Fruit fly (Drosophila melanogaster): ENCODE data around the gene CG34028.

CG34028 gene

DNA sequence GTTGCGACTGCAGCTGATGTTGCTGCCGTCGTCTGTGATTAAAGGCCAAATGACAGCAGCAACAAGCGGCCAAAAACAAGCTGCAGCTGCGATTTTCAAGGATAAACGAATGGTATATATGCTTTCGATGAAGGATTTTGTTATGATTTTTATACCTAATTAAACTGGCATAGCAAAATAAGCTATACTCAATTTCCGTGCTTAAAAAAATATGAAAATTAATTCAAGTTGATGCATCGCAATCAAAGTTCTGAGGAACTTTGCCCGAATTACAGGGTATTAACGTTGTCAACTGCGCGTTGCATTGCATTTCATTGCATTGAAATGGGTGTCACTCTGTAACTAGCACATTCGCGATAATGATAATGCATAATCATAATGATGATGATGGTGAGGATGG is 43.0 kb upstream of the CG34028 start (continued):
- TF ChIP-seq CG34406 (GFP tag; optimal IDR thresholded peaks at IDR 0.05): peak; percentile 4
- TF ChIP-seq esn (GFP tag; optimal IDR thresholded peaks at IDR 0.05): peak; percentile 61
- TF ChIP-seq CG32006 (GFP tag; optimal IDR thresholded peaks at IDR 0.05): peak; percentile 80
- TF ChIP-seq CG11902 (GFP tag; optimal IDR thresholded peaks at IDR 0.05): no peak
- TF ChIP-seq OdsH (GFP tag; optimal IDR thresholded peaks at IDR 0.05): peak; percentile 68
- TF ChIP-seq CG10669 (GFP tag; optimal IDR thresholded peaks at IDR 0.05): peak; percentile 64
- TF ChIP-seq ss (GFP tag; optimal IDR thresholded peaks at IDR 0.05): peak in 1 of 2 experiments; percentile 51
- peak; percentile 25 for TF ChIP-seq lz (GFP tag; optimal IDR thresholded peaks at IDR 0.05)
- peak; percentile 14 for TF ChIP-seq vri (GFP tag; optimal IDR thresholded peaks at IDR 0.05)
- peak; percentile 28 for TF ChIP-seq CG7368 (GFP tag; optimal IDR thresholded peaks at IDR 0.05)
- TF ChIP-seq CG10631 (GFP tag; optimal IDR thresholded peaks at IDR 0.05): peak; percentile 56
- no peak for TF ChIP-seq CG16779 (tag; optimal IDR thresholded peaks at IDR 0.05)
- TF ChIP-seq achi (GFP tag; optimal IDR thresholded peaks at IDR 0.05): peak; percentile 54
- peak; percentile 75 for TF ChIP-seq Hr4 (GFP tag; optimal IDR thresholded peaks at IDR 0.05)
- TF ChIP-seq Sox15 (GFP tag; optimal IDR thresholded peaks at IDR 0.05): peak; percentile 26
- no peak for TF ChIP-seq Gug (GFP tag; IDR thresholded peaks at IDR 0.05)
- no peak for TF ChIP-seq Eip93F (GFP tag; optimal IDR thresholded peaks at IDR 0.05)
- TF ChIP-seq acj6 (GFP tag; optimal IDR thresholded peaks at IDR 0.05): peak; percentile 52
- TF ChIP-seq CG15336 (GFP tag; IDR thresholded peaks at IDR 0.05): peak; percentile 81
- TF ChIP-seq Eip78C (GFP tag): peak; percentile 84
- peak; percentile 35 for TF ChIP-seq CG6808 (GFP tag; optimal IDR thresholded peaks at IDR 0.05)
- TF ChIP-seq Ets21C (GFP tag; optimal IDR thresholded peaks at IDR 0.05): peak; percentile 26
- TF ChIP-seq Met (GFP tag; optimal IDR thresholded peaks at IDR 0.05): peak; percentile 46
- TF ChIP-seq dac (GFP tag; optimal IDR thresholded peaks at IDR 0.05): peak; percentile 62
- peak; percentile 78 for TF ChIP-seq CG6163 (GFP tag; IDR thresholded peaks at IDR 0.05)
- TF ChIP-seq fkh (GFP tag; optimal IDR thresholded peaks at IDR 0.05): no peak

dm6 chrX:9474115-9474514 is 37.2 kb upstream of the CG34028 start:
- TF ChIP-seq dsx (GFP tag; optimal IDR thresholded peaks at IDR 0.05; ENCODE audit: poor library complexity, severe bottlenecking): no peak
- no peak for TF ChIP-seq spab (GFP tag; optimal IDR thresholded peaks at IDR 0.05)
- no peak for TF ChIP-seq Met (GFP tag; optimal IDR thresholded peaks at IDR 0.05)
- no peak for TF ChIP-seq CG11294 (GFP tag; IDR thresholded peaks at IDR 0.05)
- TF ChIP-seq CG3032 (tag; optimal IDR thresholded peaks at IDR 0.05): no peak
- TF ChIP-seq Ets96B (tag; optimal IDR thresholded peaks at IDR 0.05): no peak
- peak; percentile 61; the same call in 1 of the 2 replicates for TF ChIP-seq CG15336 (GFP tag; IDR thresholded peaks at IDR 0.05)
- no peak for TF ChIP-seq topi (GFP tag; optimal IDR thresholded peaks at IDR 0.05)
- peak; percentile 12 for TF ChIP-seq Hr4 (GFP tag; optimal IDR thresholded peaks at IDR 0.05)
- TF ChIP-seq Lpt (GFP tag; optimal IDR thresholded peaks at IDR 0.05): peak; percentile 41
- TF ChIP-seq CG8632 (GFP tag; optimal IDR thresholded peaks at IDR 0.05): no peak
- no peak for TF ChIP-seq CG6854 (GFP tag; optimal IDR thresholded peaks at IDR 0.05)
- TF ChIP-seq lz (GFP tag; optimal IDR thresholded peaks at IDR 0.05): no peak
- TF ChIP-seq Blimp-1 (GFP tag; optimal IDR thresholded peaks at IDR 0.05): no peak
- TF ChIP-seq esn (GFP tag; optimal IDR thresholded peaks at IDR 0.05): no peak
- TF ChIP-seq CG32006 (GFP tag; optimal IDR thresholded peaks at IDR 0.05): no peak
- no peak for TF ChIP-seq CG11762 (GFP tag; optimal IDR thresholded peaks at IDR 0.05; ENCODE audit: insufficient read depth)
- no peak for TF ChIP-seq Hr39 (GFP tag; optimal IDR thresholded peaks at IDR 0.05)
- no peak for TF ChIP-seq OdsH (GFP tag; optimal IDR thresholded peaks at IDR 0.05)
- TF ChIP-seq CG8319 (GFP tag; optimal IDR thresholded peaks at IDR 0.05): no peak
- TF ChIP-seq fkh (GFP tag; optimal IDR thresholded peaks at IDR 0.05): no peak
- TF ChIP-seq CG6163 (GFP tag; IDR thresholded peaks at IDR 0.05): no peak
- no peak for TF ChIP-seq CG7368 (GFP tag; optimal IDR thresholded peaks at IDR 0.05)
- no peak for TF ChIP-seq vri (GFP tag; optimal IDR thresholded peaks at IDR 0.05)
- TF ChIP-seq fd85E (GFP tag; optimal IDR thresholded peaks at IDR 0.05): no peak
- TF ChIP-seq CG31627 (GFP tag; optimal IDR thresholded peaks at IDR 0.05): no peak
- no peak for TF ChIP-seq Hr38 (GFP tag; optimal IDR thresholded peaks at IDR 0.05)
- no peak for TF ChIP-seq net (GFP tag; optimal IDR thresholded peaks at IDR 0.05)
- TF ChIP-seq CG34406 (GFP tag; optimal IDR thresholded peaks at IDR 0.05): no peak
- TF ChIP-seq svp (GFP tag): no peak
- no peak for TF ChIP-seq CG3919 (GFP tag; optimal IDR thresholded peaks at IDR 0.05)
- TF ChIP-seq CG1621 (tag; optimal IDR thresholded peaks at IDR 0.05): no peak
- TF ChIP-seq CG8119 (GFP tag; IDR thresholded peaks at IDR 0.05): peak; percentile 77
- TF ChIP-seq CG4318 (GFP tag; optimal IDR thresholded peaks at IDR 0.05): no peak
- peak; percentile 44 for TF ChIP-seq CG6276 (GFP tag; optimal IDR thresholded peaks at IDR 0.05)
- TF ChIP-seq achi (GFP tag; optimal IDR thresholded peaks at IDR 0.05): no peak
- TF ChIP-seq acj6 (GFP tag; optimal IDR thresholded peaks at IDR 0.05): no peak
- no peak for TF ChIP-seq Eip93F (GFP tag; optimal IDR thresholded peaks at IDR 0.05)
- TF ChIP-seq CG10669 (GFP tag; optimal IDR thresholded peaks at IDR 0.05): no peak
